Fruit fly (Drosophila melanogaster): ENCODE results near the gene nAChRalpha6.
A peak's percentile ranks its signal among the peaks of the same experiment; 100 is the strongest.

nAChRalpha6 gene

dm6 chr2L:9784468-9784867, 101.6 kb downstream of the nAChRalpha6 start:
- TF ChIP-seq noc (tag; optimal IDR thresholded peaks at IDR 0.05): no peak

- TF ChIP-seq noc (tag; optimal IDR thresholded peaks at IDR 0.05): no peak
These were observed 102.9 kb downstream of the nAChRalpha6 start for dm6 chr2L:9783130-9783529.

- TF ChIP-seq noc (tag; optimal IDR thresholded peaks at IDR 0.05): peak; percentile 80
These were observed 103.9 kb downstream of the nAChRalpha6 start, which contains the start of gene IP3K1 for dm6 chr2L:9782176-9782581. IP3K1 (plus strand) TSS chr2L:9782384.

dm6 chr2L:9779754-9780153, 106.3 kb downstream of the nAChRalpha6 start:
- no peak for TF ChIP-seq noc (tag; optimal IDR thresholded peaks at IDR 0.05)

dm6 chr2L:9779147-9779546, 106.9 kb downstream of the nAChRalpha6 start:
- peak; percentile 77 for TF ChIP-seq noc (tag; optimal IDR thresholded peaks at IDR 0.05)

- TF ChIP-seq noc (tag; optimal IDR thresholded peaks at IDR 0.05): no peak
These were observed 107.6 kb downstream of the nAChRalpha6 start for dm6 chr2L:9778416-9778815.

dm6 chr2L:9777927-9778326, 108.1 kb downstream of the nAChRalpha6 start:
- peak; percentile 51 for TF ChIP-seq noc (tag; optimal IDR thresholded peaks at IDR 0.05)

- no peak for TF ChIP-seq noc (tag; optimal IDR thresholded peaks at IDR 0.05)
These were observed 110.9 kb downstream of the nAChRalpha6 start, which contains the start of the genes ppk11 and ppk16 for dm6 chr2L:9774980-9775628. ppk11 (minus strand) TSS chr2L:9775030. ppk16 (minus strand) TSS chr2L:9775030.

- TF ChIP-seq noc (tag; optimal IDR thresholded peaks at IDR 0.05): no peak
These were observed 115.2 kb downstream of the nAChRalpha6 start, which contains the start of gene ppk18 for dm6 chr2L:9770896-9771295. ppk18 (minus strand) TSS chr2L:9770996.

dm6 chr2L:9768735-9769134, 117.3 kb downstream of the nAChRalpha6 start, which contains the start of gene CG17633:
CG17633 (plus strand) TSS chr2L:9769060.
- TF ChIP-seq noc (tag; optimal IDR thresholded peaks at IDR 0.05): peak; percentile 58

- no peak for TF ChIP-seq noc (tag; optimal IDR thresholded peaks at IDR 0.05)
These were observed 119.3 kb downstream of the nAChRalpha6 start, which contains the start of gene CG4017 for dm6 chr2L:9766758-9767157. CG4017 (plus strand) TSS chr2L:9767058.

dm6 chr2L:9763212-9763869, 122.7 kb downstream of the nAChRalpha6 start, which contains the start of the genes Taf11 and und:
Taf11 (minus strand) TSS chr2L:9763262.
und (plus strand) TSS chr2L:9763369.
- peak; percentile 51 for TF ChIP-seq noc (tag; optimal IDR thresholded peaks at IDR 0.05)

dm6 chr2L:9758856-9759255, 127.2 kb downstream of the nAChRalpha6 start:
- TF ChIP-seq noc (tag; optimal IDR thresholded peaks at IDR 0.05): no peak

- peak; percentile 61 for TF ChIP-seq noc (tag; optimal IDR thresholded peaks at IDR 0.05)
These were observed 127.8 kb downstream of the nAChRalpha6 start, which contains the start of gene zf30C for dm6 chr2L:9757990-9758814. zf30C (plus strand) TSS chr2L:9758342.

dm6 chr2L:9754817-9755216, 131.2 kb downstream of the nAChRalpha6 start:
- no peak for TF ChIP-seq noc (tag; optimal IDR thresholded peaks at IDR 0.05)

- TF ChIP-seq noc (tag; optimal IDR thresholded peaks at IDR 0.05): no peak
These were observed 132.7 kb downstream of the nAChRalpha6 start for dm6 chr2L:9753357-9753756.
